Fruit fly (Drosophila melanogaster): ENCODE measurements around the gene Ptp61F.

- TF ChIP-seq dac (GFP tag; optimal IDR thresholded peaks at IDR 0.05), result no peak
- no peak for TF ChIP-seq achi (GFP tag; optimal IDR thresholded peaks at IDR 0.05)
- no peak for TF ChIP-seq CG11902 (GFP tag; optimal IDR thresholded peaks at IDR 0.05)
- no peak for TF ChIP-seq svp (GFP tag)
- TF ChIP-seq Eip75B (GFP tag; optimal IDR thresholded peaks at IDR 0.05), result no peak
- no peak for TF ChIP-seq CG11294 (GFP tag; IDR thresholded peaks at IDR 0.05)
- no peak for TF ChIP-seq CG6792 (GFP tag; optimal IDR thresholded peaks at IDR 0.05)
- TF ChIP-seq CG6276 (GFP tag; optimal IDR thresholded peaks at IDR 0.05), result no peak
- no peak for TF ChIP-seq lz (GFP tag; optimal IDR thresholded peaks at IDR 0.05)
Measured at dm6 chr3L:1415931-1416330, 59.1 kb downstream of the Ptp61F start, which contains the start of gene FucTD.
